4 worm cellular contexts compared by ENCODE assay signal in the genomic region with DNA sequence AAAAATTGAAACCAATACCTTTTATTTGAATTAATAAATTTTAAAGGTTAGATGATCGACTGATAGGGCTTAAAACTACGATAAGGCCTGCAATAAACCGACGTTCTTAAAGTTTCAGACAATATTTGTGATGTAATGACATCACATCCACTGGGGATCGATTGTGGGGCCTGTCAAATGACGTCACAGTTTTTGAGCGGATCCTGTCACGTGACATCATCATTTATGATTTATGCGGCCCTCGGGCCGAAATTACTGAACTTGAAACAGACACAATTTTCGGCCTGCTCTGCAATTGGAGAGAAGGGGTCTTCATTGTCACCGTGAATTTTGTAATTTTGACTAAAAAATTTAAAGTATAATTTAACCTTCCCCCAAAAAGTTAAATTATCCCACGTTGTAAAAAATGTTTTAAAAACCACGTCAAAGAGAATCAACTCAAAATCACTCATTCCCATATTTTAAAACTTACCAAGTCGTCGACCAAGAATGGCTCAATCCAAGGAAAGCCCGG.
TF ChIP-seq lines count a peak whose summit lies in the region.

TSS of gene C49C8.1 (plus strand) at position 464 of the 514 bp plus-strand sequence.

TF ChIP-seq in whole organism, L3 larva, 47 proteins besides CTCF, POLR2A, EP300 and RAD21:
- TF ChIP-seq nhr-23 (tag; optimal IDR thresholded peaks at IDR 0.05; lab: Kevin White, UChicago) (no peak), nhr-28 (tag; optimal IDR thresholded peaks at IDR 0.05; lab: Kevin White, UChicago) (no peak), elt-2 (tag; optimal IDR thresholded peaks at IDR 0.05; lab: Kevin White, UChicago) (peak; percentile 30)
TF ChIP-seq in whole organism, L3 larva: peak in this region for 1.

TF ChIP-seq in whole organism, L4 larva, 104 proteins besides CTCF, POLR2A, EP300 and RAD21:
- TF ChIP-seq aha-1 (tag; lab: Kevin White, UChicago) (peak; percentile 60), php-3 (GFP tag; IDR thresholded peaks at IDR 0.05; lab: Robert Waterston, UW) (peak; percentile 72), ceh-20 (GFP tag; IDR thresholded peaks at IDR 0.05; lab: Robert Waterston, UW) (peak; percentile 34; the same call in 1 of the 2 replicates), dmd-9 (GFP tag; IDR thresholded peaks at IDR 0.05; lab: Robert Waterston, UW) (no peak)

TF ChIP-seq in whole organism, late embryonic, 69 proteins besides CTCF, POLR2A, EP300 and RAD21:
- TF ChIP-seq elt-2 (tag; optimal IDR thresholded peaks at IDR 0.05; lab: Kevin White, UChicago) (no peak), hlh-30 (tag; optimal IDR thresholded peaks at IDR 0.05; lab: Kevin White, UChicago; ENCODE audit: insufficient read depth) (peak; percentile 6)

TF ChIP-seq in whole organism, mixed stage, embryonic, 35 proteins besides CTCF, POLR2A, EP300 and RAD21:
- TF ChIP-seq sem-2 (GFP tag; optimal IDR thresholded peaks at IDR 0.05; lab: Kevin White, UChicago) (no peak), ztf-11 (tag; optimal IDR thresholded peaks at IDR 0.05; lab: Kevin White, UChicago) (no peak), zip-8 (tag; optimal IDR thresholded peaks at IDR 0.05; lab: Kevin White, UChicago) (peak; percentile 92)
